Fruit fly (Drosophila melanogaster): Measurements from ENCODE around the gene BBS8.

Gene BBS8

dm6 chr2L:468745-469358, 46.2 kb downstream of the BBS8 start (continued):
- peak; percentile 81 for TF ChIP-seq CG32772 (GFP tag; IDR thresholded peaks at IDR 0.05)
- peak; percentile 28 for TF ChIP-seq D19B (GFP tag; optimal IDR thresholded peaks at IDR 0.05)
- peak; percentile 77 for TF ChIP-seq CHES-1-like (GFP tag; optimal IDR thresholded peaks at IDR 0.05)
- peak; percentile 65 for TF ChIP-seq slp2 (GFP tag; optimal IDR thresholded peaks at IDR 0.05)
- no peak for TF ChIP-seq Hey (tag; optimal IDR thresholded peaks at IDR 0.05)
- TF ChIP-seq CG43689 (GFP tag; IDR thresholded peaks at IDR 0.05), result peak; percentile 75
- TF ChIP-seq CG1529 (GFP tag; optimal IDR thresholded peaks at IDR 0.05), result peak; percentile 80
- no peak for TF ChIP-seq Fer2 (tag; optimal IDR thresholded peaks at IDR 0.05)
- no peak for TF ChIP-seq CG34224 (GFP tag; IDR thresholded peaks at IDR 0.05; ENCODE audit: partially characterized antibody)
- peak; percentile 33; the same call in 1 of the 2 replicates for TF ChIP-seq dimm (GFP tag; IDR thresholded peaks at IDR 0.05)
- TF ChIP-seq Nf-YC (tag; optimal IDR thresholded peaks at IDR 0.05), result peak; percentile 2
- peak; percentile 75 for TF ChIP-seq CG18262 (tag; optimal IDR thresholded peaks at IDR 0.05)
- peak; percentile 43 for TF ChIP-seq NC2α (GFP tag; optimal IDR thresholded peaks at IDR 0.05)
- no peak for TF ChIP-seq fru (optimal IDR thresholded peaks at IDR 0.05)
- no peak for TF ChIP-seq nerfin-2 (GFP tag; IDR thresholded peaks at IDR 0.05; ENCODE audit: partially characterized antibody)
- TF ChIP-seq ERR (GFP tag; optimal IDR thresholded peaks at IDR 0.05), result peak; percentile 49
- TF ChIP-seq D19A (tag; optimal IDR thresholded peaks at IDR 0.05), result peak; percentile 61
- no peak for TF ChIP-seq bigmax (GFP tag; optimal IDR thresholded peaks at IDR 0.05)
- TF ChIP-seq zen (tag; optimal IDR thresholded peaks at IDR 0.05), result peak; percentile 2
- TF ChIP-seq kni (GFP tag; optimal IDR thresholded peaks at IDR 0.05), result peak; percentile 63
- TF ChIP-seq D (optimal IDR thresholded peaks at IDR 0.05), result no peak
- TF ChIP-seq D (GFP tag; optimal IDR thresholded peaks at IDR 0.05), result peak; percentile 73
- peak; percentile 77 for TF ChIP-seq CG15269 (tag; optimal IDR thresholded peaks at IDR 0.05)
- peak; percentile 57 for TF ChIP-seq CG4707 (GFP tag; optimal IDR thresholded peaks at IDR 0.05)
- TF ChIP-seq trh (GFP tag; optimal IDR thresholded peaks at IDR 0.05), result peak; percentile 15
- no peak for TF ChIP-seq gce (GFP tag; IDR thresholded peaks at IDR 0.05)
- TF ChIP-seq CG10267 (tag; optimal IDR thresholded peaks at IDR 0.05), result peak; percentile 57
- no peak for TF ChIP-seq br (optimal IDR thresholded peaks at IDR 0.05)
- peak; percentile 77 for TF ChIP-seq lmd (GFP tag; IDR thresholded peaks at IDR 0.05)
- peak; percentile 24 for TF ChIP-seq HmgD (GFP tag; optimal IDR thresholded peaks at IDR 0.05)
- TF ChIP-seq CG5953 (GFP tag; IDR thresholded peaks at IDR 0.05), result 0 out of 2 replicates have a peak, but pooled peaks have one; percentile 21
- TF ChIP-seq CG6854 (GFP tag; optimal IDR thresholded peaks at IDR 0.05), result no peak
- peak; percentile 50; the same call in 1 of the 2 replicates for TF ChIP-seq danr (GFP tag; IDR thresholded peaks at IDR 0.05)
- peak; percentile 65 for TF ChIP-seq CG1602 (GFP tag; optimal IDR thresholded peaks at IDR 0.05)
- TF ChIP-seq ATbp (GFP tag; optimal IDR thresholded peaks at IDR 0.05), result peak; percentile 86
- peak; percentile 52 for TF ChIP-seq dm (GFP tag; optimal IDR thresholded peaks at IDR 0.05)
- no peak for TF ChIP-seq Dref (GFP tag; IDR thresholded peaks at IDR 0.05)
- TF ChIP-seq HLH4C (GFP tag; IDR thresholded peaks at IDR 0.05; ENCODE audit: partially characterized antibody), result no peak
- TF ChIP-seq sd (tag; optimal IDR thresholded peaks at IDR 0.05), result peak; percentile 30
- TF ChIP-seq BtbVII (GFP tag; optimal IDR thresholded peaks at IDR 0.05), result peak; percentile 36
- no peak for TF ChIP-seq kay (GFP tag; optimal IDR thresholded peaks at IDR 0.05)
- no peak for TF ChIP-seq yki (optimal IDR thresholded peaks at IDR 0.05)
- peak; percentile 55 for TF ChIP-seq CG9876 (GFP tag; optimal IDR thresholded peaks at IDR 0.05)
- peak; percentile 72 for TF ChIP-seq CrebB (tag; optimal IDR thresholded peaks at IDR 0.05)
- peak; percentile 86 for TF ChIP-seq gem (tag; optimal IDR thresholded peaks at IDR 0.05)
